Worm (Caenorhabditis elegans) whole organism, L3 larva: ENCODE results near the gene Y41D4B.17.

ENCODE experiments used
- elt-1 ChIP-seq: fragments of 150-350 bp; optimal IDR thresholded peaks from 2 replicates; lab custom pipeline; 2014; ENCODE audit warnings: missing biosample characterization, missing genetic modification characterization
- mml-1 ChIP-seq: fragments of 150-350 bp; sonication (generic microtip); optimal IDR thresholded peaks from 3 replicates; lab custom pipeline; 2014; ENCODE audit warnings: missing biosample characterization, missing genetic modification characterization
- pqm-1 ChIP-seq: fragments of 150-350 bp; optimal IDR thresholded peaks from 2 replicates; lab custom pipeline; 2017; ENCODE audit warnings: missing biosample characterization, missing genetic modification characterization, inconsistent platforms

ce11 chrIV:1602936-1603457 lies 43.1 kb downstream of the Y41D4B.17 start:
- TF ChIP-seq mml-1 (tag; lab: Kevin White, UChicago) = no peak
- TF ChIP-seq pqm-1 (tag; lab: Kevin White, UChicago) = no peak
- no peak for TF ChIP-seq elt-1
